Worm (Caenorhabditis elegans): ENCODE results near the gene ntl-3.

- TF ChIP-seq blmp-1 (tag; optimal IDR thresholded peaks at IDR 0.05): no peak
- no peak for TF ChIP-seq mdl-1 (tag; optimal IDR thresholded peaks at IDR 0.05)
- TF ChIP-seq fkh-4 (tag; optimal IDR thresholded peaks at IDR 0.05; ENCODE audit: borderline replicate concordance): no peak
- no peak for TF ChIP-seq ces-1 (GFP tag; optimal IDR thresholded peaks at IDR 0.05)
- TF ChIP-seq zag-1 (tag; optimal IDR thresholded peaks at IDR 0.05): no peak
Observed at ce11 chrIII:11841728-11842127, 4.5 kb downstream of the ntl-3 start.

Data from whole organism, L1 larva.